Worm (Caenorhabditis elegans): ENCODE results near the gene sdz-8.

DNA sequence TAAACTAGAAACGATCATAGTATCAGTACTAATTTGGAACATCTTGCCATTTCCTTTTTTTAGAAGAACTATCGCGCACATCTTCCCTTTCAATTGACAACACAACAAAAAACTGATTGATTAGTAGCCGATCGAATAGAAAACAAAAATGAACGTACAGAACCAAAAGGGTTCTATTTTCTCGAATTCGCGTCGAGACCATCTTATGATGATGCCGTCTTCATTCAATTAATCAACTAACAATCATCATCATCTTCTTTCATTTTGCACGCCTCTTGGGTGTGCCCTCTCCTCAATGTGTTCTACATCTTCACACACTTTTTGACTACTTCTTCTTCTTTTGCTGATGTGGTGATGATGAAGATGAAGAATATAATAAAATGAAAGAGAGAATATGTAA, 16.2 kb downstream of the sdz-8 start:
- TF ChIP-seq rnt-1 (tag; optimal IDR thresholded peaks at IDR 0.05), result no peak
- no peak for TF ChIP-seq nhr-76 (tag; optimal IDR thresholded peaks at IDR 0.05)
- TF ChIP-seq nhr-237 (tag; optimal IDR thresholded peaks at IDR 0.05), result no peak
- TF ChIP-seq vab-15 (tag; optimal IDR thresholded peaks at IDR 0.05), result no peak
- no peak for TF ChIP-seq swsn-7 (tag; optimal IDR thresholded peaks at IDR 0.05)
- no peak for TF ChIP-seq fkh-10 (GFP tag; optimal IDR thresholded peaks at IDR 0.05)
- no peak for TF ChIP-seq mdl-1 (tag; optimal IDR thresholded peaks at IDR 0.05)
- TF ChIP-seq jun-1 (tag; optimal IDR thresholded peaks at IDR 0.05), result no peak

Measured in whole organism, L1 larva.